Worm (Caenorhabditis elegans): ENCODE measurements around the gene ZK757.10.

DNA sequence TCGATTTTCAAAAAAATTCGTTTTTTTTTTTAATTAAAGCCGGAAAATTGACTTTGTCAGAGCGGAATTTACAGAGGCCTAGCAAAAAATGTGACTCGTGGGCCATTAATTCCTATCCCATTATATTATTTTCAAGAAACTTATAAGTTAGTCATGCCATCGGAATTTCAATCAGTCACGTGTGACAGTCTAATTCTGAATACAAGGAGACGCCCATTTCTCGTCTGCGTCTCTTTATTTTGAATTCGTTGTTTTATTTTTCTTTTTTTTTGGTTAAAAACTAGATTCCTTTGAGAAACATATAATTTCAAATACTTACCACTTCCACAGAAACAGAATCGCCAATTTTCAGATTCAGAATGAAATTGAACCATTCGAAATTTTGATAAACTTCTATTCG, 31.7 kb downstream of the ZK757.10 start:
- TF ChIP-seq aly-2 (tag; optimal IDR thresholded peaks at IDR 0.05) (no peak), nhr-12 (tag; optimal IDR thresholded peaks at IDR 0.05) (no peak), pqm-1 (tag; optimal IDR thresholded peaks at IDR 0.05) (no peak)
